Worm (Caenorhabditis elegans): Measurements from ENCODE around the gene F42H10.6.

Gene F42H10.6

DNA sequence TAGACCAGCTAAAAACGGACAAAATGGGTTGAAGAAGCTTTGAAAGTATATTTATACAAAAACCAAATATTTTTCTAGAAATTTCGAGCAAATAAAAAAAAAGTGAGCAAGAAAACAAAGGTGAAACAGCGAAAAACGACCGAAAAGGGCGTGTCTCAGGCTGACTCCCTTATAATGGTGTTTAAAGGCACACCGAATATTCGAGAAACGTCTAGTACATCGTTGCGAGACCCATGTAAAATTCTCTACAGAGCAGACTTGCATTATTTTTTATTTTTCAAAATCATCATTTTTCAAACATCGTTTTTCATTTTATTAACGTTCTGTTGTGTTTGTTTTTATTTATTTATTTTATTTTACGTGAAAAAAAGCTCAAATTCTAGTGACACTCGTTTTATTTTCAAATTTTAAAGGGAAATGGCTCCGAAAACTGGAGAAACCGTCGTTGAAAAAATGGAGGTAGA is 33.3 kb downstream of the F42H10.6 start, which contains the start of gene rpn-3 (continued):
- peak; percentile 65; the same call in 1 of the 2 replicates for TF ChIP-seq unc-98 (GFP tag; IDR thresholded peaks at IDR 0.05)
- peak; percentile 98 for TF ChIP-seq lin-14 (GFP tag; optimal IDR thresholded peaks at IDR 0.05)
- no peak for TF ChIP-seq unc-30 (tag; optimal IDR thresholded peaks at IDR 0.05)
- peak; percentile 82 for TF ChIP-seq lir-3 (tag; optimal IDR thresholded peaks at IDR 0.05; ENCODE audit: poor library complexity)
- peak; percentile 89 for TF ChIP-seq fkh-10 (GFP tag; optimal IDR thresholded peaks at IDR 0.05)
- peak; percentile 87 to 89 (median 89) for TF ChIP-seq dpl-1 (GFP tag; optimal IDR thresholded peaks at IDR 0.05)
- peak; percentile 64 for TF ChIP-seq fkh-4 (tag; optimal IDR thresholded peaks at IDR 0.05; ENCODE audit: borderline replicate concordance)
- TF ChIP-seq unc-86 (tag; optimal IDR thresholded peaks at IDR 0.05), result peak; percentile 95
- no peak for TF ChIP-seq C34B4.2 (tag; optimal IDR thresholded peaks at IDR 0.05)
- peak in 1 of 2 experiments; percentile 85 for TF ChIP-seq mdl-1 (tag; optimal IDR thresholded peaks at IDR 0.05)
- TF ChIP-seq Y116A8C.19 (tag; optimal IDR thresholded peaks at IDR 0.05; ENCODE audit: borderline replicate concordance), result no peak
- no peak for TF ChIP-seq nhr-28 (tag; optimal IDR thresholded peaks at IDR 0.05)
- TF ChIP-seq mab-9 (GFP tag; IDR thresholded peaks at IDR 0.05), result peak; percentile 96
- TF ChIP-seq irx-1 (tag; optimal IDR thresholded peaks at IDR 0.05), result peak; percentile 92
- TF ChIP-seq unc-130 (tag; optimal IDR thresholded peaks at IDR 0.05), result peak; percentile 98
- peak; percentile 98 for TF ChIP-seq nhr-47 (tag; optimal IDR thresholded peaks at IDR 0.05)
- peak; percentile 23 for TF ChIP-seq F16B12.6 (tag; optimal IDR thresholded peaks at IDR 0.05)
- peak; percentile 85 for TF ChIP-seq blmp-1 (tag; optimal IDR thresholded peaks at IDR 0.05)
- TF ChIP-seq egl-13 (tag; optimal IDR thresholded peaks at IDR 0.05), result peak; percentile 95
- peak; percentile 69 for TF ChIP-seq efl-3 (GFP tag; optimal IDR thresholded peaks at IDR 0.05)
- peak; percentile 99 for TF ChIP-seq mep-1 (tag; optimal IDR thresholded peaks at IDR 0.05)
- peak; percentile 90 for TF ChIP-seq C04F5.9 (tag; optimal IDR thresholded peaks at IDR 0.05)
- TF ChIP-seq swsn-7 (tag; optimal IDR thresholded peaks at IDR 0.05), result peak; percentile 98
- peak; percentile 93 for TF ChIP-seq rnt-1 (tag; optimal IDR thresholded peaks at IDR 0.05)
- no peak for TF ChIP-seq hlh-4 (tag; optimal IDR thresholded peaks at IDR 0.05)
- TF ChIP-seq tbx-2 (tag; optimal IDR thresholded peaks at IDR 0.05), result peak; percentile 96
- TF ChIP-seq nhr-77 (tag; optimal IDR thresholded peaks at IDR 0.05), result peak; percentile 95
- TF ChIP-seq sox-4 (tag; optimal IDR thresholded peaks at IDR 0.05), result peak; percentile 78
- TF ChIP-seq dsc-1 (tag; optimal IDR thresholded peaks at IDR 0.05), result peak; percentile 98
- TF ChIP-seq egl-27 (tag; optimal IDR thresholded peaks at IDR 0.05), result peak in 1 of 2 experiments; percentile 30
- TF ChIP-seq isw-1 (GFP tag; IDR thresholded peaks at IDR 0.05), result peak; percentile 98
- peak; percentile 95 for TF ChIP-seq lin-39 (tag; optimal IDR thresholded peaks at IDR 0.05)
- peak; percentile 97 for TF ChIP-seq nhr-237 (tag; optimal IDR thresholded peaks at IDR 0.05)
- TF ChIP-seq elt-2 (tag; optimal IDR thresholded peaks at IDR 0.05), result peak; percentile 75
- TF ChIP-seq ceh-8 (GFP tag; optimal IDR thresholded peaks at IDR 0.05), result peak; percentile 85
- no peak for TF ChIP-seq hlh-17 (GFP tag; optimal IDR thresholded peaks at IDR 0.05; ENCODE audit: borderline replicate concordance)
- peak; percentile 97 for TF ChIP-seq lsy-2 (tag; optimal IDR thresholded peaks at IDR 0.05)
- TF ChIP-seq pax-3 (tag; optimal IDR thresholded peaks at IDR 0.05), result peak; percentile 89
- peak; percentile 63 for TF ChIP-seq zag-1 (tag; optimal IDR thresholded peaks at IDR 0.05)
- TF ChIP-seq hpl-2 (GFP tag; optimal IDR thresholded peaks at IDR 0.05), result peak; percentile 67
- peak; percentile 98 for TF ChIP-seq nhr-71 (tag; optimal IDR thresholded peaks at IDR 0.05)
- peak; percentile 99 for TF ChIP-seq snu-23 (GFP tag; optimal IDR thresholded peaks at IDR 0.05)
- peak; percentile 71 for TF ChIP-seq aha-1 (tag; optimal IDR thresholded peaks at IDR 0.05)
- peak; percentile 96 for TF ChIP-seq nhr-85 (tag)
- peak; percentile 97 for TF ChIP-seq nhr-19 (GFP tag; conservative IDR thresholded peaks at IDR 0.05)
- TF ChIP-seq alr-1 (tag; optimal IDR thresholded peaks at IDR 0.05; ENCODE audit: borderline replicate concordance), result no peak
- no peak for TF ChIP-seq ceh-63 (GFP tag; optimal IDR thresholded peaks at IDR 0.05)
- TF ChIP-seq nhr-11 (tag; optimal IDR thresholded peaks at IDR 0.05), result peak; percentile 93
- TF ChIP-seq ets-5 (GFP tag; IDR thresholded peaks at IDR 0.05), result no peak
- TF ChIP-seq sup-37 (GFP tag; optimal IDR thresholded peaks at IDR 0.05), result peak; percentile 83
- TF ChIP-seq ztf-11 (tag; optimal IDR thresholded peaks at IDR 0.05), result peak in 1 of 2 experiments; percentile 90
